Fruit fly (Drosophila melanogaster) whole organism, adult: ENCODE data around the gene CG1640.

ENCODE experiments used
- CG7101 ChIP-seq: fragments of 200-800 bp; sonication (Bioruptor generic); optimal IDR thresholded peaks from 2 replicates; lab custom pipeline; 2018; ENCODE audit warnings: missing biosample characterization, mild to moderate bottlenecking, missing genetic modification characterization, moderate library complexity
- bab1 ChIP-seq: fragments of 200-800 bp; sonication (Bioruptor generic); optimal IDR thresholded peaks from 3 replicates; lab custom pipeline; 2019; ENCODE audit warnings: missing biosample characterization, mild to moderate bottlenecking, missing genetic modification characterization, moderate library complexity
- tj ChIP-seq: fragments of 200-800 bp; sonication (Bioruptor generic); optimal IDR thresholded peaks from 3 replicates; lab custom pipeline; 2017; ENCODE audit warnings: missing biosample characterization, mild to moderate bottlenecking, missing genetic modification characterization, moderate library complexity
- toe ChIP-seq: fragments of 200-800 bp; sonication (Bioruptor generic); optimal IDR thresholded peaks from 2 replicates; lab custom pipeline; 2016; ENCODE audit warnings: missing biosample characterization, missing genetic modification characterization

- TF ChIP-seq tj (GFP tag; lab: Kevin White, UChicago), result no peak
- TF ChIP-seq bab1 (GFP tag; lab: Kevin White, UChicago), result no peak
- no peak for TF ChIP-seq toe (GFP tag; lab: Kevin White, UChicago)
- no peak for TF ChIP-seq CG7101 (tag; lab: Kevin White, UChicago)
Observed at dm6 chrX:13397610-13398009, 27.2 kb downstream of the CG1640 start.
